Worm (Caenorhabditis elegans) whole organism, mixed stage, embryonic: ENCODE measurements around the gene F01D5.1.

ENCODE experiments used
- lin-13 ChIP-seq: fragments of 150-350 bp; optimal IDR thresholded peaks from 2 replicates; lab custom pipeline; 2014; ENCODE audit warnings: missing biosample characterization, missing genetic modification characterization
- lsy-2 ChIP-seq: fragments of 150-350 bp; optimal IDR thresholded peaks from 2 replicates; lab custom pipeline; 2014; ENCODE audit warnings: missing biosample characterization, missing genetic modification characterization
- mab-5 ChIP-seq: fragments of 150-350 bp; optimal IDR thresholded peaks from 2 replicates; lab custom pipeline; 2014; ENCODE audit warnings: missing biosample characterization, missing genetic modification characterization
- mep-1 ChIP-seq: fragments of 150-350 bp; optimal IDR thresholded peaks from 2 replicates; lab custom pipeline; 2017; ENCODE audit warnings: missing biosample characterization, missing genetic modification reagents, missing genetic modification characterization, inconsistent platforms

DNA sequence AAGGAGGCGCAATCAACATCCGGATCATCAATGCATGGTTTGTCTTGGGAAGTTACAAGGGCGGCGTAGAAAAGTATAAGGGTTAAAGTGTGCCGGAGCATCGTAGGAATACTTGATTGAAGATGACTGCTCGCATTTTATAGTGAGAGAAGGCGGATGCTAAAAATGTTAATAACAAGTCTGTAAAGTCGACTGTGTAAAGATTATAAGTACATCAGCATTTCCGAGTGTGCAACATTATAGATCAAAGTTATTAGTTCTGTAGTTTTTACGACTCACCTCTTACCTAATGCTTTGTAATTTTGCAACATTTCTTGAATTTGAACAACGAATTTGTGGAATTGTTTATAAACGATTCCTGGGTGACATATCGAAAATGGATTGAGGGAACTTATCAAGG lies 2.4 kb downstream of the F01D5.1 start, which contains the start of gene Y39G8B.7:
- TF ChIP-seq mab-5 (tag; lab: Kevin White, UChicago) (no peak), lin-13 (no peak), mep-1 (tag; lab: Kevin White, UChicago) (no peak), lsy-2 (tag; lab: Kevin White, UChicago) (no peak)
